Fruit fly (Drosophila melanogaster): ENCODE measurements around the gene drl.

The drl gene

DNA sequence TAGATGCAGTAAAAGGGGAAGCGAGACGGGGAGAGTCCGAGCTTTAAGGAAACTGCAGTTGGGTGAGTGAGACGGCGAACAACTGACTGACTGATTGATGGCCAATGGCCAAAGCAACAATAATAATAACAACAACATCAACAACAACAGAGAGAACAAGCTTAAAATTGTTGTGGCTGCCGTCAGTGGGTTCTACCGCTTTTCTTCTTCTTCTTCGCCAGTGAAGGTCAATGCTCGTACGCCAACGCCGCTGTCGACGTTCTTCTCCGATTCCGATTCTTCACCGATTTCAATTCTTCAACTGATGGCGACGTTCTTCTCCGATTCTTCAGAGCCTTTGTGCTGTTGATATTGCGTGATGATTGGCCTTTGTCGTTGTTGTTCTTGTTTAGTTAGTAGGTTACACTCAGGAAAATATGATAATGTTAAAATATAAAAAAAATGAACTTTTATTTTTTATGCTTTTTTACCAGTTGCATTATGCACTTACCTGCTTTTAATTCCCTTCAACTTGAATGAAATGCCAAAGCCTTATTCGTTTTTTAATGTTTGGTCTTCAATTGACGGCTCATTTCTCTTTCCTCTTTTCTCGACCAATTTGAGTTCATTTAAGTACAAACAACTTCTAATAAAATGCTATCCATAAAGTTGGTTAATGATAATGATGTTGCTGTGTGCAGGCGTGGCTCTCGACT, 47.8 kb upstream of the drl start:
- TF ChIP-seq OdsH (GFP tag; optimal IDR thresholded peaks at IDR 0.05) (peak; percentile 62), h (GFP tag; optimal IDR thresholded peaks at IDR 0.05) (peak; percentile 47), foxo (GFP tag; optimal IDR thresholded peaks at IDR 0.05) (peak in 1 of 2 experiments; percentile 48), pan (optimal IDR thresholded peaks at IDR 0.05) (no peak), HLH106 (tag; optimal IDR thresholded peaks at IDR 0.05) (peak; percentile 32), Hnf4 (GFP tag; optimal IDR thresholded peaks at IDR 0.05) (peak; percentile 38), fru (GFP tag; optimal IDR thresholded peaks at IDR 0.05) (peak; percentile 61), Myc (optimal IDR thresholded peaks at IDR 0.05) (no peak), Jra (GFP tag; optimal IDR thresholded peaks at IDR 0.05) (no peak), woc (GFP tag; optimal IDR thresholded peaks at IDR 0.05) (no peak), rgr (GFP tag; optimal IDR thresholded peaks at IDR 0.05) (peak; percentile 58), sage (GFP tag; optimal IDR thresholded peaks at IDR 0.05) (peak; percentile 46), br (GFP tag; optimal IDR thresholded peaks at IDR 0.05) (peak; percentile 34), Dfd (GFP tag; optimal IDR thresholded peaks at IDR 0.05) (no peak), psq (GFP tag; optimal IDR thresholded peaks at IDR 0.05) (peak; percentile 44), ey (GFP tag; optimal IDR thresholded peaks at IDR 0.05) (peak; percentile 56), Rel (GFP tag; optimal IDR thresholded peaks at IDR 0.05) (no peak), Rel (tag; optimal IDR thresholded peaks at IDR 0.05) (peak; percentile 37), Sp1 (GFP tag; optimal IDR thresholded peaks at IDR 0.05) (peak; percentile 45)

- TF ChIP-seq psq (GFP tag; optimal IDR thresholded peaks at IDR 0.05), result peak; percentile 64
- no peak for TF ChIP-seq tai (GFP tag; optimal IDR thresholded peaks at IDR 0.05)
- TF ChIP-seq sage (GFP tag; optimal IDR thresholded peaks at IDR 0.05), result no peak
- TF ChIP-seq rgr (GFP tag; optimal IDR thresholded peaks at IDR 0.05), result no peak
- TF ChIP-seq pan (optimal IDR thresholded peaks at IDR 0.05), result peak; percentile 6
These were observed 46.0 kb upstream of the drl start for dm6 chr2L:19144115-19144514.

- TF ChIP-seq woc (GFP tag; optimal IDR thresholded peaks at IDR 0.05) (peak; percentile 33), Sp1 (GFP tag; optimal IDR thresholded peaks at IDR 0.05) (no peak), h (GFP tag; optimal IDR thresholded peaks at IDR 0.05) (peak; percentile 22), Myc (optimal IDR thresholded peaks at IDR 0.05) (no peak), fru (GFP tag; optimal IDR thresholded peaks at IDR 0.05) (peak; percentile 21), brk (GFP tag; optimal IDR thresholded peaks at IDR 0.05) (no peak), psq (GFP tag; optimal IDR thresholded peaks at IDR 0.05) (peak; percentile 13)
These were observed 44.1 kb upstream of the drl start for dm6 chr2L:19146047-19146446.

DNA sequence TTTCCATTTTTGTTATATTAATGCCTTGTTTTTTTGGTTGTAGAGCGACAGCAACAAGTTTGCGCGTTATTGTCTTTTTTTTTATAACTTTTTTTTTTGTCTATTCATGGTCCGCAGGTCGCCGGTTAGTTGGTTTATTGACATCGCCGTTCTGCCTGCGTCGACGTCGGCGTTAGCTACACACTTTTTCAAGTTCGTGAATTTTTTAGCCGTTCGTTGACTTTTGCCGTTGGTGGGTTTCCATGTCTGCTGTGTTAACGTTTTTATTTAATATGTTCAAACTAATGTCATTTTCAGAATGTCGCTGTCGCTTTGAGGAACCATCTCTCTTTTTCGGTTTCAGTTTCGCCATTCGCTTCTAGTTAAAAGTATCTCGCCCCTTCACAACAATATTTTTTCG, 43.5 kb upstream of the drl start:
- no peak for TF ChIP-seq sage (GFP tag; optimal IDR thresholded peaks at IDR 0.05)
- no peak for TF ChIP-seq usp (GFP tag; optimal IDR thresholded peaks at IDR 0.05)
- no peak for TF ChIP-seq tai (GFP tag; optimal IDR thresholded peaks at IDR 0.05)
- TF ChIP-seq Vsx2 (GFP tag; optimal IDR thresholded peaks at IDR 0.05; ENCODE audit: partially characterized antibody), result no peak
- TF ChIP-seq dsf (GFP tag; optimal IDR thresholded peaks at IDR 0.05; ENCODE audit: borderline replicate concordance), result no peak
- no peak for TF ChIP-seq foxo (GFP tag; optimal IDR thresholded peaks at IDR 0.05)
- no peak for TF ChIP-seq Hr83 (GFP tag; optimal IDR thresholded peaks at IDR 0.05; ENCODE audit: poor library complexity, severe bottlenecking)
- no peak for TF ChIP-seq h (GFP tag; optimal IDR thresholded peaks at IDR 0.05)
- no peak for TF ChIP-seq OdsH (GFP tag; optimal IDR thresholded peaks at IDR 0.05)
- no peak for TF ChIP-seq Dif (GFP tag; optimal IDR thresholded peaks at IDR 0.05; ENCODE audit: partially characterized antibody)
- no peak for TF ChIP-seq CrebA (GFP tag; optimal IDR thresholded peaks at IDR 0.05; ENCODE audit: borderline replicate concordance)
- TF ChIP-seq br (GFP tag; optimal IDR thresholded peaks at IDR 0.05), result no peak

DNA sequence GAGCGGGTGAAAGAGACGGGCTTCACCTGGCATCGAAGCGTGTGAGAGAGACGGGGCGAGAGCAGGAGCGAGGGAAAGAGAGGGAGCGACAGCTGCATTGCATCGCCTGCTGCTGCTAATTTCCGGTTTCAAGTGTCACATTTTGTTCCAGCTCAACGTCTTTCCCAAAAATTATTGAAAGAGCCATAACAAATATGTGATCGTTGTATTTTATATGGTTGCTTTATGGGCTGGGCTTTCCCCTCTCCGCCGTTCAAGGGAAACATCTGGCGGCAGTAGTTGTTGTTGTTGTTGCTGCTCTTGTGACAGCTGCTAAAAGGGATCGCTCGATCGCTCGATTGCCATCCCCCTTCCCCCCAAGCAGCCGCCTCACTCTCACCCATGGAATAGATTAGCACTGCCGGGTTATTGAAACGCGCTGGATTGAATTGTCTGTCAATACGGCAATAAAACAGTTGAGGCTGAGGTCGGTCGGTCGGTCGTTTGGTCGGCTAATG, 35.2 kb upstream of the drl start:
- TF ChIP-seq woc (GFP tag; optimal IDR thresholded peaks at IDR 0.05) (peak; percentile 40), dl (GFP tag; optimal IDR thresholded peaks at IDR 0.05; ENCODE audit: insufficient read depth in 1 of 2, partially characterized antibody in 2 of 2) (peak in 1 of 2 experiments; percentile 12), Dif (GFP tag; optimal IDR thresholded peaks at IDR 0.05; ENCODE audit: partially characterized antibody) (no peak), sv (GFP tag; optimal IDR thresholded peaks at IDR 0.05) (no peak), h (GFP tag; optimal IDR thresholded peaks at IDR 0.05) (peak; percentile 43), foxo (GFP tag; optimal IDR thresholded peaks at IDR 0.05) (no peak), jim (GFP tag; optimal IDR thresholded peaks at IDR 0.05) (peak; percentile 6), Hr83 (GFP tag; optimal IDR thresholded peaks at IDR 0.05; ENCODE audit: poor library complexity, severe bottlenecking) (peak; percentile 50), psq (GFP tag; optimal IDR thresholded peaks at IDR 0.05) (peak; percentile 26), Rel (GFP tag; optimal IDR thresholded peaks at IDR 0.05) (no peak), Rel (tag; optimal IDR thresholded peaks at IDR 0.05) (peak; percentile 66)
